Worm (Caenorhabditis elegans) whole organism, L2 larva: ENCODE measurements around the gene mrps-2.
A peak's percentile ranks its signal among the peaks of the same experiment; 100 is the strongest.

ENCODE experiments used
- alr-1 ChIP-seq: fragments of 150-350 bp; optimal IDR thresholded peaks from 2 replicates; lab custom pipeline; 2014; ENCODE audit warnings: missing biosample characterization, missing genetic modification characterization
- lin-13 ChIP-seq: fragments of 150-350 bp; optimal IDR thresholded peaks from 2 replicates; lab custom pipeline; 2014; ENCODE audit warnings: missing biosample characterization, missing genetic modification reagents, missing genetic modification characterization
- mbf-1 ChIP-seq: sonication (generic microtip); optimal IDR thresholded peaks from 2 replicates; lab custom pipeline; 2017; ENCODE audit warnings: missing biosample characterization, missing genetic modification characterization
- nhr-11 ChIP-seq: fragments of 150-350 bp; optimal IDR thresholded peaks from 2 replicates; lab custom pipeline; 2014; ENCODE audit warnings: missing biosample characterization, missing genetic modification characterization
- snpc-4 ChIP-seq: fragments of 150-350 bp; optimal IDR thresholded peaks from 2 replicates; lab custom pipeline; 2014; ENCODE audit warnings: missing biosample characterization, missing genetic modification characterization
- zag-1 ChIP-seq: fragments of 150-350 bp; optimal IDR thresholded peaks from 2 replicates; lab custom pipeline; 2014; ENCODE audit warnings: missing biosample characterization, missing genetic modification characterization

ce11 chrV:8460800-8461199 is 4.7 kb upstream of the mrps-2 start:
- TF ChIP-seq mbf-1: no peak
- TF ChIP-seq snpc-4 (tag; lab: Kevin White, UChicago): no peak
- no peak for TF ChIP-seq alr-1 (tag; lab: Kevin White, UChicago)
- TF ChIP-seq nhr-11 (tag; lab: Kevin White, UChicago): no peak
- TF ChIP-seq lin-13: peak; percentile 30
- TF ChIP-seq zag-1: no peak
